Fruit fly (Drosophila melanogaster) whole organism, larva: ENCODE measurements around the gene CG34282.
A peak's percentile ranks its signal among the peaks of the same experiment; 100 is the strongest.

Experiments used
- noc ChIP-seq: fragments of 200-800 bp; sonication (Bioruptor generic); optimal IDR thresholded peaks from 3 replicates; lab custom pipeline; 2019; ENCODE audit warnings: missing biosample characterization, mild to moderate bottlenecking, missing genetic modification characterization, moderate library complexity

Gene CG34282

DNA sequence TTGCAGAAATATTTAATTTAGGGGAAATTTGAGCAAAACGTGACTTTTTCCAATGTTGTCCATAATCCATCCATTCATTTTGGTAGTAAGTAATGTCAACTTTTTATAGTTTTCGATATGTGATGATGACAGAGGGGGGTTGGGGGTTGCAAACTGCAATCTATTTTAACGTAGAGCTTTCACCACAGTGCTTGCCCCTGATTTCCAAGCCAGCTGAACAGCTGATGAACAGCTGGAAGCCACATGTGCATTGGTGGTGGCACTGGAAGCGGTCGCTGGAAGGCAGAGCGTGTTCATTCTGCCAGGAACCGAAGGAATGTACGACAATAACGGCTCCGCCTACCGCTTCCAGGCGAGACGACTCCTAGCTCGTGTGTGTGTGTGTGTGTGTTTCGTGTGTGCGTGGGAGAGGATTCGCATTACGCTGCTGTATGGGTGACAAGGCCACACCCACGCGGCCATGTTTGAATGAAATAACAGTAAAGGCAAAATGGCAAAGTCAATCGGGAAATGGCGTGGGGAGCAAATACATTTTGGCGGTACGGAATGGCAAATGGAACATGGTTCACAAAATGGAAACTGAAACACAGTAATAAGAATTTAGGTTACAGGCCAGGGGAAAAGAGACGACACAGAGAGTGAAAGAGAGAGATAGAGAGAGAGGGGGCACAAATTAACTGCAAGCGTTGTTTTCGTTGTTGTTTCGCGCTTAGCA lies 4.0 kb downstream of the CG34282 start:
- TF ChIP-seq noc (tag; lab: Kevin White, UChicago) = no peak

DNA sequence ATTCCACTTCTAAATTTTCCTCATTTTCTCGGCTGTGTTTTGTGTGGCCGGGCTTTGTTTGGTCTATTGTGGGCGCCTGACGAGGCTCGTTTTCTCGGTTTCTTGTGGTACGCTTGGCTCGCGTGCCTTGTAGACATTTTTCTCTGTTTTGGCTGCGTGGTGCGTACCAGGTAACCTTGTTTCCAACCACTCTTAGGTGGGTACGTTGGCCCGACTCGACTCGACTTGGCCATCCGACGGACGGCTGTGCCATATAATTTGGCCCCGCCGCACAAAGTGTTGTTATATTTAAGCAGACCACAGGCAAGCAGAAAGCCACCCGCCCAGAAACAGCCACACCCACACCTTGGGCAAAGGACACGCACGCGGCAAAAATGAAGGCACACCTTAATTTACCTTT lies 8.5 kb downstream of the CG34282 start:
- TF ChIP-seq noc (tag; lab: Kevin White, UChicago) = no peak

DNA sequence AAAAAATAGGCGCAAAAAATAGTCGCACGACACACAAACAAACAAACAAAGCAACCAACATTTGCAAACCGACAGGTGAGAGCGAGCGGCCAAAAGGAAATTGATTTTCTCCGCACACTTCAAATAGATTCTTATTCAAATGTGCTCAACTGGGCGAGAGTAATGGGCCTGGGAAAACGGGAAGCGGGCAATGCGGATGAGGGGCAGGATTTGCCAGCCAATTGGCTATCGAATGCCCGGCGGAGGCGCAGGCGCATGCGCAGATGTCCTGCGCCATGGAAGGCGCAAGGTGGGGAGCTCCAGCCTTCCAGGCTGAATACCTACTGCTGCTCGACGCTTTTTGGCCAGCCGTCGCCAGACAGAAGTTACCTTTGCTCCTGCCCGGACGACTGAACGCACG lies 10.1 kb downstream of the CG34282 start, which contains the start of the genes ChAT and VAChT:
Gene ChAT (plus strand): TSS at position 352 of the 400 bp plus-strand sequence.
Gene VAChT (plus strand): TSS at position 352 of the 400 bp plus-strand sequence.
- TF ChIP-seq noc (tag; lab: Kevin White, UChicago) = no peak

DNA sequence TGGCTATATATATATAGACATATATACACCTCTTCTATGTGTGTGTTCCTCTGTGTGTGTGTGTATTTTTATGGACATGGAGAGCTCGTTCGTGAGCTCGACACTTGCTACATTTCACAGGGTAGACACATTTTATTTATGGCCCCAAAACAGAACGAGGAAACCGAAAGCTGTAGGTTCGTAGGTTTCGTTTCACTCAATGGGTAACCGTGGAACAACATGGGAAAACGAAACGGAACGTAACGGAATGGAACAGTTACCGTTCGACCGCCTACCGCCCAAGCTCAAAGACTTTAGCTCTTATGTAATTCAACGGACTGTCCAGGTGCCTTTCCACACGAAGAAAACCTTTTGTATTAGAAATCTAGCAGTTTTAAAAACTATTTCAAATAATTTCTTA lies 11.2 kb downstream of the CG34282 start:
- no peak for TF ChIP-seq noc (tag; lab: Kevin White, UChicago)

DNA sequence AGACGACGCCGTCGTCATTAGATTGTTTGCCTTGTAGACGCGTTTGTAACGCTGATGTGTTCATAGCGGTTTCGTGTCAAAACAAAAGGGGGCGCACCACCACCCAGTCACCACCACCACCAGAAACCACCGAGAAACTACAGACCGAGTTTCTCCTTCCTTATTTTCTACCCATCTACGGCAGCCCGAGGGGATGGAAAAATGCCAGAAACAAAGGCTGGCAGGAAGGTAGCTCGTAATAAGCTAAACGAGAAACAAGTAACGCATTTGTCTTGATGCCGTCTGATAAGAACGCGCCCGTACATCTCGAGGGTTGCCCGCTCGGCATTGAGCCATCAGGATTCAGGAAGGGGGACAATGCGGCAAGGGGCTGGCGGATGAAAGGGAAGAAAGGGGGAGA lies 12.4 kb downstream of the CG34282 start:
- no peak for TF ChIP-seq noc (tag; lab: Kevin White, UChicago)

DNA sequence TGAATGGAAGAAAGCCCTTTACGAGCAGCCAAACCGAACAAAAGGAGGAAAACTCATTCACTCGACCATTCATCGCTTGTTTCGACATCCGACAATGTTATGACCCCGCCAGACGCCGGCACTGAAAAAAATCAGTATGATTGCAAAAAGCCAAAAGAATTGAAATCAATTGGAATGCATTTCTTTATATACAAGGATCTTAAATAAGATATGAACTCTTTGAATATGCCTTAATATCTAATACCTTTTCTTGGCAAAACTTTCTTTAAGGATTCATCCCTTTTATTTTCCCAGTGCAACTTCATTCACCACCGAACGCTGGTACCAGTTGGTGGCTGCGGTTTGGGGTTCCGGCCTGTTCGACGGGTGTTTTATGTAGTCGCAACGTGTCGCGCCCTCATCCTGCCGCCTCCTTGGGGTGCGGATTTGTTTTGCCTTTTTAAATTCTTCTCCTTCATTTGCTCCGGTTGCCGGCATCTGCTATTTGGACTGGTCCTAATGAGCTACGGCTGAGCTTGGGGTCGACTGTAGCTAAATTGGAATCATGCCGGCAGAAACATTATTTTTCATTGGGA lies 24.8 kb downstream of the CG34282 start:
- TF ChIP-seq noc (tag; lab: Kevin White, UChicago) = peak; percentile 45

DNA sequence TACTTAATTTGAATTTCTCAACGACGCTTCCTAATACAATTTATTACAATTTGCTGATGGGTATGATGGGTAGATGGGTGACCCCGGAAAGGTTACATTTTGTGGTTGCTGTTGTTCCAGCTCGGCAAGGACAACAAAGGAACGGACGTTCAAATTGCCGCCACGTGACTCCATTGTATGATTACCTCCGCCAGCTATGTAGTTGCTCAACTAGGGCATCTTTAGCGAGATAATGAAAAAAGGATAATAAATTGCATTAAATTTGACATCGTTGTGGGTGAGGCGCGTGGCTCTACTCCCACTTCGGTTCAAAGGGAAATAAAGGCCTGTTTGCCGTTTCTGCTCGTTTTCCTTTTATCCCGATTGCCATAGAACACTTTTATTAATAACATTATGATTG lies 26.3 kb downstream of the CG34282 start:
- no peak for TF ChIP-seq noc (tag; lab: Kevin White, UChicago)

DNA sequence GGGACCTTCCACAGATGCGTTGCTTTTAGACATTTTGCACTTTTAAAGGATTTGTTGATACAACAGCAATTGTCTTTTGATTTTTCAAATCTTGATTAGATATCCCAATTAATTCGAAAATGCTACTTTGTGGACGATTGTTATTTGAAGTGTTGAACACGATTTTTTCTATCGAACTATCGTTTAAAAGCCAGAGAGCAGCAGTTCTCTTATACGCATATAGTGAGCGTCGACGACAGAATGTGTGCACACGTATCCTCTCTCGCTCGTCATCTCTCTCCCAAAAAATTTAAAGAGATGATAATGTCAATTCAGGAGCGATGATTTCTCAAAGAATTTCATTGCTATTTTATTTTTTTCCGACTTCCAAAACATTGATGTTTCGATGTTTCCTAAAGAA lies 27.4 kb downstream of the CG34282 start, which contains the start of gene CG34283:
Gene CG34283 (minus strand): TSS at position 101 of the 400 bp plus-strand sequence.
- no peak for TF ChIP-seq noc (tag; lab: Kevin White, UChicago)

DNA sequence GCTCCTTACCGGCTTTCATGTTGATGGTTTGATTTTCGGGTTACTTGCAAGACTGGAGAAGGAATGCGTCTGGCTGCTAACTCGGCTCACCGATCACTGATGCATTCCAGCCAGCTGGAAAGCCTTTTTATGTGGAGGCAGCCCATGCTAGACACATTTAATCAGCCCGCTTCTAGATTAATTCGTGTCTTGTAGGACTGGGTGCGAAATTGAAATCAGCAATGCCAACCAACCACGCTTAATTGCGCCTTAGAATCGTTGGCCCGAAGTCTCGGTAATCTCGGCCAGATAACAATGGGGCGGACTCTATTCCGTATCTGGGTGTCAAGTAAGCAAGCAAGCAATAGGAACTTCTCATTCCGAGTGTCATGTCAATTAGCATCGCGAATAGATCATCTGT lies 31.3 kb downstream of the CG34282 start, which contains the start of gene CG7714:
Gene CG7714 (minus strand): TSS at position 101 of the 400 bp plus-strand sequence.
- TF ChIP-seq noc (tag; lab: Kevin White, UChicago) = no peak

DNA sequence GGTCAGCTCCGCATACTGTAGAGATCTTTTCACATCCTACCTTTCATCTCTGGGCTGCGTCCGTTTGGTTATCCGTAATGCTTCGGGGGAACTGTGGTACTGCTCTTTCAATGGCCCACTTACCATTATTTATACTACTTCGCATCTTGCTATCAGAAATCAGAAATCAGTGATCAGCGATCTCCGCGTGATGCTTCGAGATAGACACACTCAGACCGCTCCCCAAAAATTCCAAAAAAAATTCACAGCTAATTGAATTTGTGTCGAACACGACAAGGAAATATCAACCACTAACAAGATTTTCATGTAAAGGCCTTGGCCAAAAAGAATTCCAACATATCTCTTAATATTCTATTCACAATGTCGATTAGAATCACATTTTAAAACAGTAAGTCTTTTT lies 33.3 kb downstream of the CG34282 start, which contains the start of gene CG7715:
Gene CG7715 (minus strand): TSS at position 101 of the 400 bp plus-strand sequence.
- no peak for TF ChIP-seq noc (tag; lab: Kevin White, UChicago)

DNA sequence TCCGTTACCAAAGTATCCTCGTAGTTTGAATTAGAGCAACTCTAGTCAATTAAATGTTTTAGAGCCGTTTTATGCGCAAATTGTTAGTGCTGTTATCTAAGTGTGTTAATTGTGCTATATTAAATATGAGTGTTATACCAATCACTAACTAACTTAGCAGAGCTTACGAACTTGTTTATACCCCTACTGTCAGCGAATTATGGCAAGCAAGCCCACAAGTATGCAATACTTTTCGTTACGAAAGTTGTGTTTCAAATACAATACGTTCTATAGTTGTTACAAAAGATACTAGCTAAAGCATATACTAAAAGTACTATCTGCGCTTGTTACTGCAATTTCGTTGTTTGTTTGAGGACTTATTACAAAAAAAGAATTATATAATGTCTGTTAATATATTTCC lies 36.2 kb downstream of the CG34282 start:
- no peak for TF ChIP-seq noc (tag; lab: Kevin White, UChicago)

DNA sequence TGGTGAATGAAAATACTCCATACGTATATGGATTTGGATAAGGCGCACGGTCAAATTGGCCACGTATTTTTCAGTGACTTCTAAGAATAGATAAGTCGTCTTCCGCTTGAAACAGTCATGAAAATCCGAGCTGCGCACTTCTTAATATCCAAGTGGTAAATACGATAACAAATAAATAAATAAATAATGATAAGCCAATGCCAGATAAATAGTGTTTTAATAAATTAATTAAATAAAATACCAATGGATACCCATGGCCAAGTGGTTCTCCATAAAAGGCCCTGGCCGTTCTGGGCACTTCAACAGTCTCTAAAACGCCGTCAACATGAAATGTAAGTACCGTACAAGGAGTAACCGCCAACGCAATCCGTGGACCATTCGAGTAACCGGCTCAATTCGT lies 37.3 kb downstream of the CG34282 start, which contains the start of gene CG14302:
Gene CG14302 (plus strand): TSS at position 301 of the 400 bp plus-strand sequence.
- TF ChIP-seq noc (tag; lab: Kevin White, UChicago) = no peak

DNA sequence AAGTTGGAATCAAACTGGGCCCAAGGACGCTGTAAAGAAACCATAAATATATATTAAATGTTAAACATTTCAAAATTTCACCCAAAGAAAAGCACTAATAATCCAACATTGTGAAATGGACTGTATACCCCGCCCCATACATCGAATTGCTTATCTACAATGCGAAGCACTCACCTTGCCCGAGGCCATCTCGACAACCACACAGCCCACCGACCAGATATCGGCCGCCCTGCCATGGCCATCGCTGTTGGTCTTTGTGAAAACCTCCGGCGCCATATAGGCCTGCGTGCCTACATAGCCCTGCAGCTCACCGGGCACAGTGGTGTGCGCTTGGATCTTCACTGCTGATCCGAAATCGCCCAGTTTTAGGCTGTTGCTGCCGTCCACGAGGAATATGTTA lies 38.5 kb downstream of the CG34282 start:
- TF ChIP-seq noc (tag; lab: Kevin White, UChicago) = no peak

DNA sequence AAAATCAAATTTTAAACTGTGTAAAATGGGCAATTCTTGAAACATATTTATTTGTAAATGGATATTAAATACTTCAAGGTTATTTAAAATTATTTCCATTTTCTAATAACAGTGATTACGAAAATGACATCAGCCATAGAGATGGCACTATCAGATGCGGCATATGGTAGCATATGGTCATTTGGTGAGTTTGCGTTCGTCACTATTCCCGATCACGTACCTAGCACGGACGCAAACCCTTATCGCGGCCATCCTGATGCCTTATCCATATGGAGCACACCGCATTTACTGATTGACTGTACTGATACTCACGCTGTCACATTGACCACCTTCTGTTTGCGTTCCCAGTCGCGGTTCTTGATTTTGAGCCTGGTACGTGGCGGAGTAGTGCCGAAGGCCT lies 43.0 kb downstream of the CG34282 start:
- TF ChIP-seq noc (tag; lab: Kevin White, UChicago) = no peak

DNA sequence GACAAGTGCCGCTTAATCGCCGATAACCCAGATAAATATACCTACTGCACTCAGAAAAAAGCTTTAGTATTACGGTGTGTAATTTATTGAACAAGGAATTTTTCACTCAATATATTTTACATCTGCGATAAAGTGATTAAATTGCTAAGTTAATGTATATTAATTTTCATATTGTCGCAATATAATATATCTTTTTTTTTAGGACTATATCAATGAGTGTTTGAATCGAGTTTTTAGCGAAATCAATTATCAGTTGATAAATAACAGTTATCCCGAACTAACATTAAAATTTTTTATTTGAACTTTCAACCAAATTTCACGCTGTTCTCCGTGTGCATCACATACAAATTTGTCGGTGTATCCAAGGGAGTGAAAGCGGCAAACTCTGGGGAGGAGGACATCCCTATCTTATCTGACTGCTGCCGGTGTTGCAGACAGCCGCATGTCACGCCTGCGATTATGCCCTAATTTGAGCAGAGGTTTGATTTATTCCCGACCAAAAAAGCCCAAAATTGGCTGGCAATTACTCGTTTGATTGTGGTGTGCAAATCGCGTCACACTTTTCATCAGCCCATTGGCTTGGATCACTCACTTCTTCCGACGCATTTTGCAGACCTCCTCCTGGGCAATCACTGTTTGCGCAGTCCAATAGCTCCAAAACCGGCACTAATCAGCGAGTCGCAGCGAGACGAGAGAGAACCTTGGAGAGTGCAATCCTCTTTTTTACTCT lies 43.8 kb downstream of the CG34282 start:
- TF ChIP-seq noc (tag; lab: Kevin White, UChicago) = no peak

DNA sequence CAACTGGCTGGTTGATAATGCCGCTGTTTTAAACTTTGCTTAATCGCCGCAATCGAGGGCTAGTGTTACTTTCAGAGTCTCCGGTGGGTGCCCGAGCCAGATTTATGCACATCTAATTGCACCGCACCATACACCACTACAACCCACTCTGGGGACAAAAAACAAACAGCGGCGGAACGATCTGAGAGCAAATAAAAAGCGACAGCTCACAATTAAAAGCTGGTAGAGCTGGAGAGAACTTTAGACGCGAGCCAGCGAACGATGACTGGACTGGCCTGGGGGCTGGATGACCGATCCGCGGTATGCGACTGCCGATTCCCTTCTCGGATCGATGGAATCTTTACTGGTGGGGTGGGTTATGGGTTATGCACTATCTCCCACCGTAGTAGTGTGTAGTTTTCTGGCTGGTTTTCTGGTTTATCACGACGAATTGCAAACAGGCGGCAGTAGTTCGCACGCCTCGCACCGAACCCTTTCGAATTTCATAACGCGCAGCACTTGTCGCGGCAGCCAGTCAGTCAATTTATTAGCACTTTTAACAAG lies 44.5 kb downstream of the CG34282 start:
- TF ChIP-seq noc (tag; lab: Kevin White, UChicago) = no peak
